Worm (Caenorhabditis elegans): ENCODE measurements around the gene T18D3.1.

DNA sequence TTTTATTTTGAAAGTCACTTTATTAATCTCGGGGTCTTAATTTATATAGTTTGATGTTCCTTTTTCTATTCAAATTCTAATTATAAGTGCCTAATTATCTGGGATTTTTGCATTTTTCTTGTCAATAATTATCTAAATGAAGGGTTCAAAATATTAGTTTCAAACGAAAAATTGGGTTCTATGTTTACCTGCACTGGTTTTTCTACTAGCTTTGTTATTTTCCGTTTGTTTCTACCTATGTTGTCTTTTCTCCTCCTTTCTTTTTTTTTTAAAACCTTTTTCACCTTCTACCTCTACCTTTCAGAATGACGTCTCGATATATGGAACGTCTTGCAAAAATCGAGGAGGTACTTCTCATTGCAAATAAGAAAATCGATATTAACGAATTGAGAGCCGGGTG is 30.2 kb downstream of the T18D3.1 start, which contains the start of gene tbc-13:
- TF ChIP-seq lin-26 (GFP tag; IDR thresholded peaks at IDR 0.05) (no peak), nfya-2 (GFP tag; IDR thresholded peaks at IDR 0.05) (no peak), T26A5.8 (tag; optimal IDR thresholded peaks at IDR 0.05) (no peak), ceh-79 (tag; optimal IDR thresholded peaks at IDR 0.05) (no peak), dpff-1 (tag; optimal IDR thresholded peaks at IDR 0.05) (no peak), unc-130 (GFP tag; optimal IDR thresholded peaks at IDR 0.05) (no peak), repo-1 (tag; optimal IDR thresholded peaks at IDR 0.05) (no peak)
